Fruit fly (Drosophila melanogaster) S2 (cell line): ENCODE measurements around the gene CG17068.

Source experiments
- CG8478 ChIP-seq: fragments of >200 bp; optimal IDR thresholded peaks from 2 replicates; lab custom pipeline; 2018
- CTCF ChIP-seq, 2 experiments: fragments of >200 bp; optimal IDR thresholded peaks; 2 replicates each; lab custom pipeline; 2018

DNA sequence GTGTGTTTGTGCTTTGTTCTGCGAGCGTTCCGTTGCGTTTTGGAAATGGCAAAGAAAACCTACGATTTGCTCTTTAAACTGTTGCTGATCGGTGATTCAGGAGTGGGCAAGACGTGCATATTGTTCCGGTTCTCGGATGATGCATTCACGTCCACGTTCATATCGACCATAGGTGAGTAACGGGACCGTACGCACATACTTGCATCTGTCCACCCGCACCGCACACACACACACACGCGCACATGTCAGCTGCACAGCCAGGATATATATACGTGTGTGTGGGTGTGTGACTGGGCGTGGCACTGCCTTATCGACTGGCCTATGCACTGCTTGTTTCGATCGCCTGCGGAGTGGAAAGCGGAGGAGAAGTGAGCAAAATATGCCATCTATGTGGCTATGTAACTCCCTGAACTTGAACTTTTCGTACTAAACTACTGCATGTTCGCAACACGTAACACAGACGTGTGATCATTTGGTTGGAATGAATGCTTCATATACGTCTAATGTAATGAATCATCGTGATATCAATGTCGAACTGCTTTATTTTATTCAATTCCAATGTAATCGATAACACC, 780 bp upstream of the CG17068 start:
- TF ChIP-seq CG8478 (lab: Kevin White, UChicago) = no peak
- no peak for TF ChIP-seq CTCF (optimal IDR thresholded peaks at IDR 0.05; lab: Kevin White, UChicago)
